Fruit fly (Drosophila melanogaster): ENCODE data around the gene BBS5.

BBS5 gene

dm6 chr3R:4806318-4806757 is 9.8 kb upstream of the BBS5 start:
- TF ChIP-seq bbx (GFP tag; IDR thresholded peaks at IDR 0.05; ENCODE audit: partially characterized antibody) (peak; percentile 64; the same call in 1 of the 2 replicates), row (GFP tag; IDR thresholded peaks at IDR 0.05) (no peak; the same call in 2 of the 3 replicates), dan (GFP tag; IDR thresholded peaks at IDR 0.05) (no peak), CG18476 (GFP tag; optimal IDR thresholded peaks at IDR 0.05) (peak; percentile 43), CG7271 (tag; optimal IDR thresholded peaks at IDR 0.05) (no peak), rib (GFP tag; IDR thresholded peaks at IDR 0.05) (peak; percentile 18; the same call in 1 of the 2 replicates), Fer2 (tag; optimal IDR thresholded peaks at IDR 0.05) (no peak), CG6813 (GFP tag; optimal IDR thresholded peaks at IDR 0.05) (peak; percentile 91), CG13424 (tag; optimal IDR thresholded peaks at IDR 0.05) (peak; percentile 29), esg (GFP tag; conservative IDR thresholded peaks at IDR 0.05) (no peak), CG4820 (GFP tag; optimal IDR thresholded peaks at IDR 0.05) (peak; percentile 40), stc (GFP tag; IDR thresholded peaks at IDR 0.05) (peak; percentile 57; the same call in 1 of the 2 replicates), Antp (GFP tag; optimal IDR thresholded peaks at IDR 0.05) (peak; percentile 7), chinmo (GFP tag; IDR thresholded peaks at IDR 0.05; ENCODE audit: partially characterized antibody) (peak; percentile 82; the same call in 1 of the 4 replicates), wdn (GFP tag; IDR thresholded peaks at IDR 0.05) (no peak), CG31365 (tag; optimal IDR thresholded peaks at IDR 0.05) (peak; percentile 55), CG5180 (GFP tag; optimal IDR thresholded peaks at IDR 0.05) (peak; percentile 67), CG4328 (GFP tag; optimal IDR thresholded peaks at IDR 0.05) (peak; percentile 49), ind (GFP tag; optimal IDR thresholded peaks at IDR 0.05) (no peak), run (tag; optimal IDR thresholded peaks at IDR 0.05) (peak; percentile 77), CG14441 (GFP tag; IDR thresholded peaks at IDR 0.05) (0 out of 2 replicates have a peak, but pooled peaks have one; percentile 18), odd (GFP tag; optimal IDR thresholded peaks at IDR 0.05) (peak; percentile 83), inv (GFP tag; IDR thresholded peaks at IDR 0.05; ENCODE audit: partially characterized antibody) (no peak), CG14014 (GFP tag; IDR thresholded peaks at IDR 0.05) (peak; percentile 62; the same call in 1 of the 2 replicates), Mad (GFP tag; optimal IDR thresholded peaks at IDR 0.05) (peak; percentile 24), Atf6 (GFP tag; IDR thresholded peaks at IDR 0.05) (peak; percentile 59), ro (GFP tag; IDR thresholded peaks at IDR 0.05) (no peak), crc (GFP tag; optimal IDR thresholded peaks at IDR 0.05) (peak; percentile 53), Med (GFP tag) (peak; percentile 96), CG42726 (GFP tag; IDR thresholded peaks at IDR 0.05; ENCODE audit: partially characterized antibody) (peak; percentile 17; the same call in 1 of the 2 replicates), Fer1 (GFP tag; optimal IDR thresholded peaks at IDR 0.05) (peak; percentile 84), CG11247 (GFP tag; IDR thresholded peaks at IDR 0.05) (no peak), Opbp (GFP tag; IDR thresholded peaks at IDR 0.05; ENCODE audit: partially characterized antibody) (0 out of 3 replicates have a peak, but pooled peaks have one; percentile 23), pfk (GFP tag; optimal IDR thresholded peaks at IDR 0.05) (peak; percentile 49), CG11398 (GFP tag; optimal IDR thresholded peaks at IDR 0.05) (peak; percentile 37), CoRest (tag; optimal IDR thresholded peaks at IDR 0.05) (peak; percentile 1), sqz (GFP tag; optimal IDR thresholded peaks at IDR 0.05) (peak; percentile 73), oc (tag; optimal IDR thresholded peaks at IDR 0.05) (peak; percentile 41), kah (GFP tag; optimal IDR thresholded peaks at IDR 0.05) (peak; percentile 58), CG4617 (GFP tag; optimal IDR thresholded peaks at IDR 0.05; ENCODE audit: borderline replicate concordance) (no peak), Xrp1 (GFP tag; IDR thresholded peaks at IDR 0.05) (peak; percentile 54), grn (GFP tag; optimal IDR thresholded peaks at IDR 0.05) (peak; percentile 49), CG17912 (GFP tag; optimal IDR thresholded peaks at IDR 0.05) (peak; percentile 63), Lhr (GFP tag; optimal IDR thresholded peaks at IDR 0.05) (peak; percentile 40), CG9797 (GFP tag; optimal IDR thresholded peaks at IDR 0.05) (no peak), bab2 (GFP tag; optimal IDR thresholded peaks at IDR 0.05) (peak; percentile 77), CG10209 (GFP tag; optimal IDR thresholded peaks at IDR 0.05) (peak; percentile 74), ac (GFP tag; optimal IDR thresholded peaks at IDR 0.05) (peak; percentile 71), ash1 (GFP tag; optimal IDR thresholded peaks at IDR 0.05) (peak; percentile 25)
